Fruit fly (Drosophila melanogaster) whole organism, embryonic: Measurements from ENCODE around the gene Wdr33.

ENCODE experiments used
- ATbp ChIP-seq: fragments of 200-800 bp; sonication (Bioruptor generic); optimal IDR thresholded peaks from 2 replicates; lab custom pipeline; 2017; ENCODE audit warnings: missing biosample characterization, mild to moderate bottlenecking, missing genetic modification characterization, missing genetic modification reagents
- CG1024 ChIP-seq: fragments of 200-800 bp; sonication (Bioruptor generic); IDR thresholded peaks from 2 replicates; pipeline ENCODE4 v1.3.6; 2022; ENCODE audit warnings: missing biosample characterization, missing genetic modification characterization
- CG10431 ChIP-seq: fragments of 200-800 bp; sonication (Bioruptor generic); optimal IDR thresholded peaks from 3 replicates; lab custom pipeline; 2018; ENCODE audit warnings: missing biosample characterization, mild to moderate bottlenecking, missing genetic modification characterization
- CG12236 ChIP-seq: fragments of 200-800 bp; sonication (Bioruptor generic); optimal IDR thresholded peaks from 2 replicates; lab custom pipeline; 2016; ENCODE audit warnings: missing biosample characterization, missing genetic modification characterization
- CG14667 ChIP-seq: fragments of 200-800 bp; sonication (Bioruptor generic); IDR thresholded peaks from 2 replicates; pipeline ENCODE4 v1.3.6; 2022; ENCODE audit warnings: missing biosample characterization, missing genetic modification characterization
- CG15269 ChIP-seq: fragments of 200-800 bp; sonication (Bioruptor generic); optimal IDR thresholded peaks from 2 replicates; lab custom pipeline; 2018; ENCODE audit warnings: missing biosample characterization, mild to moderate bottlenecking, missing genetic modification characterization, moderate library complexity
- CG17186 ChIP-seq: fragments of 200-800 bp; sonication (Bioruptor generic); optimal IDR thresholded peaks from 3 replicates; lab custom pipeline; 2017; ENCODE audit warnings: missing biosample characterization, missing genetic modification reagents, missing genetic modification characterization
- CG17829 ChIP-seq: fragments of 200-800 bp; optimal IDR thresholded peaks from 2 replicates; lab custom pipeline; 2019; ENCODE audit warnings: missing biosample characterization, mild to moderate bottlenecking, missing genetic modification characterization, moderate library complexity
- CG18262 ChIP-seq: fragments of 200-800 bp; optimal IDR thresholded peaks from 3 replicates; lab custom pipeline; 2019; ENCODE audit warnings: missing biosample characterization, mild to moderate bottlenecking, missing genetic modification characterization, moderate library complexity
- CG18764 ChIP-seq: fragments of 200-800 bp; sonication (Bioruptor generic); optimal IDR thresholded peaks from 3 replicates; lab custom pipeline; 2016; ENCODE audit warnings: missing biosample characterization, missing genetic modification characterization
- CG2120 ChIP-seq: fragments of 200-800 bp; sonication (Bioruptor generic); optimal IDR thresholded peaks from 3 replicates; lab custom pipeline; 2016; ENCODE audit warnings: missing biosample characterization, missing genetic modification characterization
- CG30020 ChIP-seq: fragments of 200-800 bp; optimal IDR thresholded peaks from 2 replicates; lab custom pipeline; 2019; ENCODE audit warnings: missing biosample characterization, mild to moderate bottlenecking, missing genetic modification characterization, moderate library complexity
- CG33213 ChIP-seq: fragments of 200-800 bp; sonication (Bioruptor generic); optimal IDR thresholded peaks from 3 replicates; lab custom pipeline; 2016; ENCODE audit warnings: missing biosample characterization, missing genetic modification characterization
- CG6683 ChIP-seq: fragments of 200-800 bp; sonication (Bioruptor generic); optimal IDR thresholded peaks from 2 replicates; lab custom pipeline; 2017; ENCODE audit warnings: missing biosample characterization, mild to moderate bottlenecking, missing genetic modification characterization, missing genetic modification reagents
- CG7372 ChIP-seq: fragments of 200-800 bp; sonication (Bioruptor generic); IDR thresholded peaks from 2 replicates; pipeline ENCODE4 v1.3.6; 2022; ENCODE audit warnings: missing biosample characterization, missing genetic modification characterization
- CG7839 ChIP-seq: fragments of 200-800 bp; sonication (Bioruptor generic); optimal IDR thresholded peaks from 3 replicates; lab custom pipeline; 2018; ENCODE audit warnings: missing biosample characterization, mild to moderate bottlenecking, missing genetic modification characterization, moderate library complexity
- Doc2 ChIP-seq: fragments of 200-800 bp; sonication (Bioruptor generic); IDR thresholded peaks from 2 replicates; pipeline ENCODE4 v1.3.6; 2022; ENCODE audit warnings: missing biosample characterization, missing genetic modification characterization
- Doc3 ChIP-seq: fragments of 200-800 bp; sonication (Bioruptor generic); IDR thresholded peaks from 3 replicates; pipeline ENCODE4 v1.3.6; 2022; ENCODE audit warnings: missing biosample characterization, missing genetic modification characterization; ENCODE audit not compliant: partially characterized antibody
- Hr3 ChIP-seq: fragments of 200-800 bp; sonication (Bioruptor generic); optimal IDR thresholded peaks from 3 replicates; lab custom pipeline; 2016; ENCODE audit warnings: missing biosample characterization, missing genetic modification characterization
- Mad ChIP-seq: fragments of 200-800 bp; sonication (Bioruptor generic); optimal IDR thresholded peaks from 2 replicates; lab custom pipeline; 2016; ENCODE audit warnings: missing biosample characterization, missing genetic modification characterization
- NC2α ChIP-seq: fragments of 200-800 bp; sonication (Bioruptor generic); optimal IDR thresholded peaks from 2 replicates; lab custom pipeline; 2016; ENCODE audit warnings: missing biosample characterization, missing genetic modification characterization
- Nf-YB ChIP-seq: fragments of 200-800 bp; sonication (Bioruptor generic); optimal IDR thresholded peaks from 3 replicates; lab custom pipeline; 2019; ENCODE audit warnings: missing biosample characterization, mild to moderate bottlenecking, missing genetic modification characterization, moderate library complexity
- Oli ChIP-seq: fragments of 200-800 bp; sonication (Bioruptor generic); optimal IDR thresholded peaks from 2 replicates; lab custom pipeline; 2018; ENCODE audit warnings: missing biosample characterization, mild to moderate bottlenecking, missing genetic modification characterization, moderate library complexity
- Spps ChIP-seq: fragments of 200-800 bp; sonication (Bioruptor generic); optimal IDR thresholded peaks from 2 replicates; lab custom pipeline; 2018; ENCODE audit warnings: missing biosample characterization, mild to moderate bottlenecking, missing genetic modification characterization
- Taf1 ChIP-seq: fragments of 200-800 bp; sonication (Bioruptor generic); IDR thresholded peaks from 2 replicates; pipeline ENCODE4 v1.3.6; 2022; ENCODE audit warnings: missing biosample characterization, missing genetic modification characterization
- Usf ChIP-seq: fragments of 200-800 bp; sonication (Bioruptor generic); optimal IDR thresholded peaks from 2 replicates; lab custom pipeline; 2017; ENCODE audit warnings: missing genotype, missing biosample characterization, missing genetic modification characterization
- YL-1 ChIP-seq: fragments of 200-800 bp; sonication (Bioruptor generic); optimal IDR thresholded peaks from 3 replicates; lab custom pipeline; 2017; ENCODE audit warnings: missing biosample characterization, mild to moderate bottlenecking, missing genetic modification characterization
- ab ChIP-seq: fragments of 200-800 bp; sonication (Bioruptor generic); optimal IDR thresholded peaks from 2 replicates; lab custom pipeline; 2016; ENCODE audit warnings: missing biosample characterization, missing genetic modification characterization
- ara ChIP-seq: fragments of 200-800 bp; sonication (Bioruptor generic); IDR thresholded peaks from 2 replicates; pipeline ENCODE4 v1.3.6; 2022; ENCODE audit warnings: missing biosample characterization, missing genetic modification characterization
- ase ChIP-seq: fragments of 200-800 bp; sonication (Bioruptor generic); IDR thresholded peaks from 3 replicates; pipeline ENCODE4 v1.3.6; 2022; ENCODE audit warnings: missing biosample characterization, missing genetic modification characterization
- cas ChIP-seq: fragments of 200-800 bp; sonication (Bioruptor generic); IDR thresholded peaks from 2 replicates; pipeline ENCODE4 v1.3.6; 2022; ENCODE audit warnings: missing biosample characterization, missing genetic modification characterization
- caup ChIP-seq: fragments of 200-800 bp; sonication (Bioruptor generic); optimal IDR thresholded peaks from 3 replicates; lab custom pipeline; 2017; ENCODE audit warnings: missing biosample characterization, mild to moderate bottlenecking, missing genetic modification characterization, moderate library complexity; ENCODE audit not compliant: severe bottlenecking
- crc ChIP-seq: fragments of 200-800 bp; sonication (Bioruptor generic); optimal IDR thresholded peaks from 2 replicates; lab custom pipeline; 2016; ENCODE audit warnings: missing biosample characterization, missing genetic modification characterization
- cwo ChIP-seq: fragments of 200-800 bp; sonication (Bioruptor generic); optimal IDR thresholded peaks from 3 replicates; lab custom pipeline; 2017; ENCODE audit warnings: missing biosample characterization, missing genetic modification characterization, mild to moderate bottlenecking, moderate library complexity, missing genetic modification reagents
- dpn ChIP-seq, 2 experiments: fragments of 200-800 bp; sonication (Bioruptor generic); optimal IDR thresholded peaks; 3 replicates each; lab custom pipeline; 2016; ENCODE audit warnings: missing biosample characterization in 2 of 2, missing genetic modification characterization in 2 of 2
- dysf ChIP-seq: fragments of 200-800 bp; sonication (Bioruptor generic); IDR thresholded peaks from 3 replicates; pipeline ENCODE4 v1.3.6; 2022; ENCODE audit warnings: missing biosample characterization, missing genetic modification characterization
- esg ChIP-seq: fragments of 200-800 bp; sonication (Bioruptor generic); conservative IDR thresholded peaks from 2 replicates; pipeline ENCODE4 v1.3.6; 2022; ENCODE audit warnings: missing biosample characterization, missing genetic modification characterization
- eyg ChIP-seq: fragments of 200-800 bp; sonication (Bioruptor generic); optimal IDR thresholded peaks from 3 replicates; lab custom pipeline; 2016; ENCODE audit warnings: missing biosample characterization, missing genetic modification characterization
- fd102C ChIP-seq: fragments of 200-800 bp; sonication (Bioruptor generic); optimal IDR thresholded peaks from 2 replicates; lab custom pipeline; 2018; ENCODE audit warnings: missing biosample characterization, mild to moderate bottlenecking, missing genetic modification characterization, moderate library complexity
- gfzf ChIP-seq: fragments of 200-800 bp; sonication (Bioruptor generic); optimal IDR thresholded peaks from 2 replicates; lab custom pipeline; 2016; ENCODE audit warnings: missing biosample characterization, mild to moderate bottlenecking, missing genetic modification characterization, moderate library complexity
- ken ChIP-seq: fragments of 200-800 bp; sonication (Bioruptor generic); IDR thresholded peaks from 3 replicates; pipeline ENCODE4 v1.3.6; 2022; ENCODE audit warnings: missing biosample characterization, missing genetic modification characterization
- maf-S ChIP-seq: fragments of 200-800 bp; sonication (Bioruptor generic); optimal IDR thresholded peaks from 2 replicates; lab custom pipeline; 2016; ENCODE audit warnings: missing biosample characterization, missing genetic modification characterization
- org-1 ChIP-seq: fragments of 200-800 bp; sonication (Bioruptor generic); optimal IDR thresholded peaks from 2 replicates; lab custom pipeline; 2017; ENCODE audit warnings: missing biosample characterization, missing genetic modification characterization
- salm ChIP-seq: fragments of 200-800 bp; sonication (Bioruptor generic); optimal IDR thresholded peaks from 2 replicates; lab custom pipeline; 2018; ENCODE audit warnings: missing biosample characterization, mild to moderate bottlenecking, missing genetic modification characterization
- shn ChIP-seq: fragments of 200-800 bp; sonication (Bioruptor generic); optimal IDR thresholded peaks from 3 replicates; lab custom pipeline; 2016; ENCODE audit warnings: missing biosample characterization, missing genetic modification characterization
- sug ChIP-seq: fragments of 200-800 bp; optimal IDR thresholded peaks from 2 replicates; lab custom pipeline; 2019; ENCODE audit warnings: missing biosample characterization, mild to moderate bottlenecking, missing genetic modification characterization, moderate library complexity
- tup ChIP-seq: fragments of 200-800 bp; sonication (Bioruptor generic); optimal IDR thresholded peaks from 2 replicates; lab custom pipeline; 2016; ENCODE audit warnings: missing biosample characterization, mild to moderate bottlenecking, missing genetic modification characterization, moderate library complexity
- twi ChIP-seq: fragments of 200-800 bp; optimal IDR thresholded peaks from 2 replicates; lab custom pipeline; 2019; ENCODE audit warnings: missing biosample characterization, mild to moderate bottlenecking, missing genetic modification characterization, moderate library complexity
- vvl ChIP-seq: fragments of 200-800 bp; sonication (Bioruptor generic); IDR thresholded peaks from 2 replicates; pipeline ENCODE4 v1.3.6; 2022; ENCODE audit warnings: missing biosample characterization, missing genetic modification characterization
- zfh1 ChIP-seq: fragments of 200-800 bp; sonication (Bioruptor generic); IDR thresholded peaks from 3 replicates; pipeline ENCODE4 v1.3.6; 2022; ENCODE audit warnings: missing biosample characterization, missing genetic modification characterization

Wdr33 gene

DNA sequence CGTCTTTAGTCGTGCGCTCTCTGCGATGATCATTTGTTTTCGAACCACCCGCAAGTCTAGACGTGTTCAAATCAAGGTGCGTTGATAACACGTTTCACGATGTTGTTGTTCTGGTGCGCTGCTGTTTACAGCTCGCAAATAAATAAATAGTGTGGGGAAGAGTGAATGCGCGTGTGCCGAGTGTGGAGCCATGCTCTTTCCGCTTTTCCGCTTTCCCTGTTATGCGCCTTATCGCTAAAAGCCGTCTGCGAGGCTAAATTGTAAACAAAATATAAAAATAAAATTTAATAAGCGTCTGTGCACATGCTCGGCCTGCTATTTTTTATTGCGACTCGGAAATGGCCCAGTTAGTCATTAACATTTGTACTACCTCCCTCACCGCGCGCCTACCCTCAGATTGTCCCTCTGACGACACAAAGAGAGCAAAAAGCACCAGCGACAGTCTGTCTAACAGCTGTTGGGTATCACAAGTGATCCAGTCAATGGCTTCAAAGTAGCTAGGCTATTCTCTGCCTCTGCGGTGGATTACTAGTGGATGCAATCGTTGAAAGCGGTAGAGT is 12.3 kb downstream of the Wdr33 start (continued):
- TF ChIP-seq caup (GFP tag; lab: Kevin White, UChicago), result peak; percentile 90
- TF ChIP-seq sug, result peak; percentile 98
- no peak for TF ChIP-seq CG15269 (tag; lab: Kevin White, UChicago)
- TF ChIP-seq dpn (GFP tag; optimal IDR thresholded peaks at IDR 0.05; lab: Kevin White, UChicago), result peak; percentile 40 to 41
- TF ChIP-seq Spps (tag; lab: Kevin White, UChicago), result peak; percentile 53
- TF ChIP-seq CG2120 (GFP tag; lab: Kevin White, UChicago), result peak; percentile 54
- TF ChIP-seq CG6683 (GFP tag; lab: Kevin White, UChicago), result peak; percentile 81
- peak; percentile 67 for TF ChIP-seq CG18262 (tag; lab: Kevin White, UChicago)
- TF ChIP-seq CG18764, result peak; percentile 74
- TF ChIP-seq CG33213 (GFP tag; lab: Kevin White, UChicago), result peak; percentile 68
- TF ChIP-seq CG1024 (GFP tag; lab: Robert Waterston, UW), result peak; percentile 52; the same call in 1 of the 2 replicates
- TF ChIP-seq maf-S (GFP tag; lab: Kevin White, UChicago), result peak; percentile 56
- no peak for TF ChIP-seq CG7839 (tag; lab: Kevin White, UChicago)
- TF ChIP-seq fd102C, result peak; percentile 67
- peak; percentile 6 for TF ChIP-seq shn (GFP tag; lab: Kevin White, UChicago)
- TF ChIP-seq Usf (GFP tag; lab: Kevin White, UChicago), result peak; percentile 21
- peak; percentile 11 for TF ChIP-seq Hr3
- TF ChIP-seq CG17186 (GFP tag; lab: Kevin White, UChicago), result peak; percentile 56
- TF ChIP-seq org-1 (GFP tag; lab: Kevin White, UChicago), result peak; percentile 83
- TF ChIP-seq esg, result no peak
- peak; percentile 66 for TF ChIP-seq ara (GFP tag; lab: Robert Waterston, UW)
- peak; percentile 62 for TF ChIP-seq CG17829 (tag; lab: Kevin White, UChicago)
- TF ChIP-seq ken (GFP tag; lab: Robert Waterston, UW), result 0 out of 3 replicates have a peak, but pooled peaks have one; percentile 49
- peak; percentile 81 for TF ChIP-seq eyg (GFP tag; lab: Kevin White, UChicago)
- no peak for TF ChIP-seq CG14667 (GFP tag; lab: Robert Waterston, UW)
- TF ChIP-seq NC2α (GFP tag; lab: Kevin White, UChicago), result peak; percentile 58
- peak; percentile 89 for TF ChIP-seq salm
- no peak for TF ChIP-seq cas (GFP tag; lab: Robert Waterston, UW)
- TF ChIP-seq dysf (GFP tag; lab: Robert Waterston, UW), result peak; percentile 19; the same call in 1 of the 3 replicates
- no peak for TF ChIP-seq ab (GFP tag; lab: Kevin White, UChicago)
- peak; percentile 50 for TF ChIP-seq CG12236 (GFP tag; lab: Kevin White, UChicago)
- peak; percentile 72; the same call in 1 of the 2 replicates for TF ChIP-seq vvl (GFP tag; lab: Robert Waterston, UW)
- TF ChIP-seq crc (GFP tag; lab: Kevin White, UChicago), result peak; percentile 30
- no peak for TF ChIP-seq Doc2 (GFP tag; lab: Robert Waterston, UW)
- peak; percentile 73 for TF ChIP-seq Nf-YB
- peak; percentile 77 for TF ChIP-seq Mad (GFP tag; lab: Kevin White, UChicago)
- TF ChIP-seq Oli (tag; lab: Kevin White, UChicago), result peak; percentile 20
- peak; percentile 95 for TF ChIP-seq YL-1 (GFP tag; lab: Kevin White, UChicago)
- no peak for TF ChIP-seq Doc3 (GFP tag; lab: Robert Waterston, UW)
- TF ChIP-seq twi (tag; lab: Kevin White, UChicago), result peak; percentile 44
- no peak; the same call in 2 of the 3 replicates for TF ChIP-seq ase (GFP tag; lab: Robert Waterston, UW)
- TF ChIP-seq Taf1, result 0 out of 2 replicates have a peak, but pooled peaks have one; percentile 16
- TF ChIP-seq CG10431 (GFP tag; lab: Kevin White, UChicago), result peak; percentile 89
- TF ChIP-seq cwo (GFP tag; lab: Kevin White, UChicago), result peak; percentile 95
- TF ChIP-seq CG7372 (GFP tag; lab: Robert Waterston, UW), result 0 out of 2 replicates have a peak, but pooled peaks have one; percentile 33
- TF ChIP-seq gfzf (GFP tag; lab: Kevin White, UChicago), result no peak
- TF ChIP-seq zfh1 (GFP tag; lab: Robert Waterston, UW), result no peak
- TF ChIP-seq tup (GFP tag; lab: Kevin White, UChicago), result peak; percentile 48
- peak; percentile 97 for TF ChIP-seq ATbp (GFP tag; lab: Kevin White, UChicago)
- TF ChIP-seq CG30020 (tag; lab: Kevin White, UChicago), result peak; percentile 21
